Fruit fly (Drosophila melanogaster): Measurements from ENCODE around the gene SPR.
A peak's percentile ranks its signal among the peaks of the same experiment; 100 is the strongest.

SPR gene

DNA sequence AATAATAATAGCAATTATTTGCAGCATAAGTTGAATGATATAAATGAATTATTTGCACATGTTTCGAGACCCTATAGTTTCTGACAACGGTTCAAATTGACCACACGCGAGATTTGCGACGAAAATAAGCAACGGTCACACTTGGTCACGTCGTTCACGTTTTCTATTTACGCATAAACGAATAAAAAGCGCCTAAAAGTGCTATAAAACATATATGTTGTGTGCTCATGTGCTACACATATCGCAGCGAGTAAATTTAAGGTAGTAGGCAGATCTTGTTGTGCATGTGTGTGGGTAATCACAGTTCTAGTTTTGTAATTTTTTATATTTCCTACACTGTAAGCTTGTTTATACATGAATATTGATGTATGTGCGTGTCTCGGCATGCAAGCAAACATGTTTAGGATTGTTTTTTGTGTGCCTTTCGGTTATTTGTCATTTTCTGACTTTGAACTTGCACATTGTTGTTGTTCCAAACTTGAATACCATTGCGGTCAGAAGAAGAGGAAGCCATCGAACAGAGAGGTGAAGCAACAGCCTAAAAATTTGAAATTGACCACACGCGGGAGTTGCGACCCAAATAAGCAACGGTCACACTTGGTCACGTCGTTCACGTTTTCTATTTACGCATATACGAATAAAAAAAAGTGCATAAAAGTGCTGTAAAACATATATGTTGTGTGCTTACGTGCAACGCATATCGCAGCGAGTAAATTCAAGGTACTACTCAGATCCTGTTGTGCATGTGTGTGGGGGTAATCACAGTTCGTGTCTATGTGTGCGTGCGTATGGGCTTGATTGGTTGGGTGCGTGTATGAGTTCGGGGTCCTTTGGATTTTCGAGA lies 24.8 kb upstream of the SPR start, which contains the start of gene Usp16-45:
Usp16-45 (plus strand) TSS at position 127 of the 844 bp plus-strand sequence.
- TF ChIP-seq Eip78C (GFP tag): peak; percentile 19
- peak; percentile 20 for TF ChIP-seq CG6808 (GFP tag; optimal IDR thresholded peaks at IDR 0.05)
- peak; percentile 4 to 20 for TF ChIP-seq ss (GFP tag; optimal IDR thresholded peaks at IDR 0.05)
- TF ChIP-seq CG6276 (GFP tag; optimal IDR thresholded peaks at IDR 0.05): no peak
- no peak for TF ChIP-seq pdm3 (GFP tag; optimal IDR thresholded peaks at IDR 0.05)

DNA sequence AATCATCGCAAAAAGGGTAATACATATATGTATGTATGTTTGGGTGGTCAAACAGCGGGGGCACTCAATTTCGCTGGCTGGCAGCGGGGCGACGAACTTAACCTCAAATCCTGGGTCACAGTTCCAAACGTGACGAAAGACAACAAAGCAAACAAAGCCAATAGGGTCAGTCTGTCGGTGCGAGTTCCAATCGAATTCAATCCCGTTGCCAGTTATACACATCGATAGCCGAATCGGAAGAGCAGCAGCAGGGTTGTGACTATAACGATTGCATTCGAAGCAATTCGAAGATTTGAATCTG lies 24.3 kb upstream of the SPR start:
- TF ChIP-seq Sox14 (GFP tag; optimal IDR thresholded peaks at IDR 0.05): peak; percentile 8
- peak; percentile 92 for TF ChIP-seq svp (GFP tag)
- no peak for TF ChIP-seq CG32006 (GFP tag; optimal IDR thresholded peaks at IDR 0.05)
- TF ChIP-seq Lpt (GFP tag; optimal IDR thresholded peaks at IDR 0.05): no peak
- peak; percentile 46 for TF ChIP-seq fkh (GFP tag; optimal IDR thresholded peaks at IDR 0.05)

DNA sequence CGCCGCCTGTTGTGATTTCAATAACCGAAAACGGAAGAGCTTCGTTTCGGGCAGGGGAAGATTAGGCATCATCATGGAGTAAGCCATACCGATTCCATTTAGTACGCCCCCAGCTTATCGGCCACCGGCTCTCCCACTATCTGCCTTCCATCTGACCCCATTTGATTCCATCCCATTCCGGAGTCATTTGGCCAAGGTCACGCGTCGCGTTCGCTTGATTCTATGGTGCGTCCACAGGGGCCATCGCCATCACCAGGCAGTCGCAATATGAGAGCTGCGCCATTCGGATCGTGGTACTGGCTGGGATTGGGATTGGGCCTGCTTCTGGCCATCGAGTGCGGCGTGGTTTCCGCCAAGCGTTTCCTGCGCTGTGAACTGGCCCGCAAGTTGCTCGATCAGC lies 19.2 kb upstream of the SPR start, which contains the start of gene CG16756:
CG16756 (plus strand) TSS at position 257 of the 400 bp plus-strand sequence.
- TF ChIP-seq Sox15 (GFP tag; optimal IDR thresholded peaks at IDR 0.05): no peak
- TF ChIP-seq svp (GFP tag): peak; percentile 76
- TF ChIP-seq CG11762 (GFP tag; optimal IDR thresholded peaks at IDR 0.05; ENCODE audit: insufficient read depth): no peak
- TF ChIP-seq CG6792 (GFP tag; optimal IDR thresholded peaks at IDR 0.05): no peak
- TF ChIP-seq Eip78C (GFP tag): peak; percentile 4
- no peak for TF ChIP-seq Ets96B (tag; optimal IDR thresholded peaks at IDR 0.05)

DNA sequence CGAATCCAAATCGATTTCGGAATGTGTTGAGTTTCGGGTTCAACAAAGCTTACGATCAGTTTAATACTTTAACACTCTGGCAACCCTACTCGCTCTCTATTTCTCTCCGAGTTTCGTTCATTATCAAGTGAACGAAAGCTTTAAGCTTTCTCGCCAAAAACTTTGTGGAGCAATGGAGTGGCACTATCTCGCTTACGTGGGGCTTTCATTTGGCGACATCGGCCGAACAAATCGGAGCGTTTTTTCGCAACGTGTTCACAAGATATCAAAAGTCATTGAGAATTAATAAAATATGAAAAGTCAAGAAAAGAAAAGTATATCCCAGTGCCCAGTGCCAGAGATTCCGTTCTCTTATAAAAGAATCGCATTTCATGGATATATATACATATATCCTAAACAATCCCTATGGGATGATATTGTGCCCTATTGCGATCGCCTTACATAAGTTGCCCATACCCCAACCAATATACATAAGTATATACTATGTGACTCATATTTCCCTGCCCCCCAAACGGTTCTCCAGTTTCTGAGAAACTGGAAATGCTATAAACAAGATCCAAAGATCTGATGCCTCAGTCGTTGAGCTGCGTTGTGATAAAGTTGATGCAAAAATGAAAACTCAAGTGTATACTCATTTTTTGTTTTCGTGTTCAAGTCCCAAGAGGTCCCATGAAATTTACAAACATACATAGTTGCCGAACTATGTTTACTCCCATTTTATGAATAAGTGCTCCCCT lies 17.9 kb upstream of the SPR start:
- TF ChIP-seq Eip75B (GFP tag; optimal IDR thresholded peaks at IDR 0.05) (no peak), spab (GFP tag; optimal IDR thresholded peaks at IDR 0.05) (no peak), CG10631 (GFP tag; optimal IDR thresholded peaks at IDR 0.05) (no peak), CG6808 (GFP tag; optimal IDR thresholded peaks at IDR 0.05) (no peak), eg (GFP tag; IDR thresholded peaks at IDR 0.05) (peak; percentile 5; the same call in 1 of the 3 replicates), CG11902 (GFP tag; optimal IDR thresholded peaks at IDR 0.05) (no peak), dsx (GFP tag; optimal IDR thresholded peaks at IDR 0.05; ENCODE audit: poor library complexity, severe bottlenecking) (peak; percentile 52), Eip78C (GFP tag) (peak; percentile 75), svp (GFP tag) (peak; percentile 9), CG9139 (GFP tag; optimal IDR thresholded peaks at IDR 0.05) (no peak), Hr39 (GFP tag; optimal IDR thresholded peaks at IDR 0.05) (no peak), CG8119 (GFP tag; IDR thresholded peaks at IDR 0.05) (no peak), CG15336 (GFP tag; IDR thresholded peaks at IDR 0.05) (no peak), cyc (GFP tag; optimal IDR thresholded peaks at IDR 0.05) (no peak), fd85E (GFP tag; optimal IDR thresholded peaks at IDR 0.05) (no peak), CG6163 (GFP tag; IDR thresholded peaks at IDR 0.05) (peak; percentile 53; the same call in 2 of the 3 replicates), CG32006 (GFP tag; optimal IDR thresholded peaks at IDR 0.05) (no peak), CG7368 (GFP tag; optimal IDR thresholded peaks at IDR 0.05) (no peak), salr (GFP tag; optimal IDR thresholded peaks at IDR 0.05) (no peak), CG16779 (tag; optimal IDR thresholded peaks at IDR 0.05) (no peak), vri (GFP tag; optimal IDR thresholded peaks at IDR 0.05) (peak; percentile 47), CG4318 (GFP tag; optimal IDR thresholded peaks at IDR 0.05) (no peak), CG8632 (GFP tag; optimal IDR thresholded peaks at IDR 0.05) (no peak), ss (GFP tag; optimal IDR thresholded peaks at IDR 0.05) (peak in 1 of 2 experiments; percentile 45), CG3919 (GFP tag; optimal IDR thresholded peaks at IDR 0.05) (no peak), lz (GFP tag; optimal IDR thresholded peaks at IDR 0.05) (no peak), CG34406 (GFP tag; optimal IDR thresholded peaks at IDR 0.05) (no peak), Blimp-1 (GFP tag; optimal IDR thresholded peaks at IDR 0.05) (no peak)
